Fruit fly (Drosophila melanogaster) whole organism, pupa: ENCODE results near the gene CG4297.

Source experiments
- CG12605 ChIP-seq: fragments of 200-800 bp; sonication (Bioruptor generic); IDR thresholded peaks from 2 replicates; pipeline ENCODE4 v1.3.6; 2022; ENCODE audit warnings: missing biosample characterization, missing genetic modification characterization
- CG14655 ChIP-seq: fragments of 200-800 bp; sonication (Bioruptor generic); optimal IDR thresholded peaks from 3 replicates; lab custom pipeline; 2017; ENCODE audit warnings: mild to moderate bottlenecking, missing biosample characterization, missing genetic modification reagents, missing genetic modification characterization
- CG15710 ChIP-seq: fragments of 200-800 bp; sonication (Bioruptor generic); optimal IDR thresholded peaks from 2 replicates; lab custom pipeline; 2018; ENCODE audit warnings: missing biosample characterization, mild to moderate bottlenecking, missing genetic modification characterization, moderate library complexity
- CG17806 ChIP-seq: fragments of 200-800 bp; sonication (Bioruptor generic); optimal IDR thresholded peaks from 2 replicates; lab custom pipeline; 2018; ENCODE audit warnings: missing biosample characterization, mild to moderate bottlenecking, missing genetic modification characterization, moderate library complexity
- CG32121 ChIP-seq: fragments of 200-800 bp; sonication (Bioruptor generic); IDR thresholded peaks from 2 replicates; pipeline ENCODE4 v1.3.6; 2022; ENCODE audit warnings: missing biosample characterization, missing genetic modification characterization
- CG4496 ChIP-seq: fragments of 200-800 bp; sonication (Bioruptor generic); IDR thresholded peaks from 3 replicates; pipeline ENCODE4 v1.3.6; 2022; ENCODE audit warnings: missing biosample characterization, missing genetic modification characterization
- CG8301 ChIP-seq: fragments of 200-800 bp; sonication (Bioruptor generic); optimal IDR thresholded peaks from 2 replicates; lab custom pipeline; 2018; ENCODE audit warnings: missing biosample characterization, mild to moderate bottlenecking, missing genetic modification characterization
- CG9948 ChIP-seq: fragments of 200-800 bp; sonication (Bioruptor generic); optimal IDR thresholded peaks from 2 replicates; lab custom pipeline; 2018; ENCODE audit warnings: missing biosample characterization, mild to moderate bottlenecking, missing genetic modification characterization, moderate library complexity
- D1 ChIP-seq: fragments of 200-800 bp; sonication (Bioruptor generic); optimal IDR thresholded peaks from 2 replicates; lab custom pipeline; 2018; ENCODE audit warnings: missing biosample characterization, mild to moderate bottlenecking, missing genetic modification characterization, moderate library complexity
- EcR ChIP-seq: fragments of 200-800 bp; sonication (Bioruptor generic); optimal IDR thresholded peaks from 3 replicates; lab custom pipeline; 2019; ENCODE audit warnings: missing biosample characterization, missing genetic modification characterization, mild to moderate bottlenecking, moderate library complexity, missing genetic modification reagents
- Ets98B ChIP-seq: fragments of 200-800 bp; sonication (Bioruptor generic); IDR thresholded peaks from 2 replicates; pipeline ENCODE4 v1.3.6; 2022; ENCODE audit warnings: missing biosample characterization, missing genetic modification characterization
- Pif1B ChIP-seq: fragments of 200-800 bp; sonication (Bioruptor generic); optimal IDR thresholded peaks from 3 replicates; lab custom pipeline; 2016; ENCODE audit warnings: missing biosample characterization, missing genetic modification characterization
- Snoo ChIP-seq: fragments of 200-800 bp; sonication (Bioruptor generic); optimal IDR thresholded peaks from 3 replicates; lab custom pipeline; 2017; ENCODE audit warnings: missing biosample characterization, mild to moderate bottlenecking, missing genetic modification characterization, inconsistent platforms
- fd96Ca ChIP-seq: fragments of 200-800 bp; sonication (Bioruptor generic); IDR thresholded peaks from 3 replicates; pipeline ENCODE4 v1.3.6; 2022; ENCODE audit warnings: missing biosample characterization, missing genetic modification characterization
- gl ChIP-seq: fragments of 200-800 bp; sonication (Bioruptor generic); optimal IDR thresholded peaks from 2 replicates; lab custom pipeline; 2018; ENCODE audit warnings: missing biosample characterization, mild to moderate bottlenecking, missing genetic modification characterization
- rn ChIP-seq: fragments of 200-800 bp; sonication (Bioruptor generic); IDR thresholded peaks from 2 replicates; pipeline ENCODE4 v1.3.6; 2022; ENCODE audit warnings: missing biosample characterization, missing genetic modification characterization

CG4297 gene

dm6 chr2L:412931-413330 lies 59.1 kb downstream of the CG4297 start:
- TF ChIP-seq CG32121 (GFP tag; lab: Robert Waterston, UW) (no peak), Pif1B (GFP tag; lab: Kevin White, UChicago) (no peak), gl (tag; lab: Kevin White, UChicago) (no peak), CG8301 (tag; lab: Kevin White, UChicago) (no peak), Snoo (tag; lab: Kevin White, UChicago) (no peak), D1 (tag; lab: Kevin White, UChicago) (no peak), CG12605 (GFP tag; lab: Robert Waterston, UW) (no peak; the same call in 1 of the 2 replicates), rn (GFP tag; lab: Robert Waterston, UW) (no peak), CG4496 (peak; percentile 26; the same call in 1 of the 3 replicates), Ets98B (GFP tag; lab: Robert Waterston, UW) (no peak; the same call in none of the 2 replicates), CG15710 (tag; lab: Kevin White, UChicago) (no peak), fd96Ca (no peak), CG9948 (tag; lab: Kevin White, UChicago) (peak; percentile 28), EcR (GFP tag; lab: Kevin White, UChicago) (no peak), CG14655 (GFP tag; lab: Kevin White, UChicago) (no peak), CG17806 (tag; lab: Kevin White, UChicago) (peak; percentile 25)
